Worm (Caenorhabditis elegans): ENCODE results near the gene C32B5.18.

DNA sequence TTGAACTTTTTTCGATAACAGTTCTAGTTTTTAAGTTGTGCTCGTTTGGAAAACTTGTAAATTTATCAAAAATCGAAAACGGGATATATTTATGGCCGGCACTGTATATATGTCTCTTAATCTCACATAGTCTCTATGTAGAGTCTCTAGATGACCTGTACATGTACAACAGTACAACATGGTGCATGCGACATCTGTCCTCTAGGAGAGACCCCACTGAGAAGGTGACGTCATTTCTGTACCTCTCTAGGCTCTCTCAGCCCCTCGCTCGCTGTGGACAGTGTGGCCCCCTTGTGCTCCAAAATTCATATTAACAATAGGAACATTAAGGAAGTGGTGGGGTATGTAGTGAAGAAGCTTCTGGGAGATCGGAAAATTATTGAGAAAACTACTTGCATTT lies 23.1 kb upstream of the C32B5.18 start:
- TF ChIP-seq nhr-111 (GFP tag; optimal IDR thresholded peaks at IDR 0.05) = no peak
- no peak for TF ChIP-seq nhr-237 (tag; optimal IDR thresholded peaks at IDR 0.05)
- no peak for TF ChIP-seq snpc-1.2 (GFP tag; IDR thresholded peaks at IDR 0.05)
- TF ChIP-seq zip-2 (tag; optimal IDR thresholded peaks at IDR 0.05) = no peak
- TF ChIP-seq lsy-2 (tag; optimal IDR thresholded peaks at IDR 0.05) = no peak
- TF ChIP-seq nhr-28 (tag; optimal IDR thresholded peaks at IDR 0.05) = no peak
- TF ChIP-seq nhr-11 (tag; optimal IDR thresholded peaks at IDR 0.05) = no peak
- no peak for TF ChIP-seq snpc-4 (tag; optimal IDR thresholded peaks at IDR 0.05)
- no peak for TF ChIP-seq jun-1 (tag; optimal IDR thresholded peaks at IDR 0.05)
- no peak for TF ChIP-seq ces-1 (GFP tag; optimal IDR thresholded peaks at IDR 0.05)
- TF ChIP-seq unc-62 (GFP tag; optimal IDR thresholded peaks at IDR 0.05 in 1 of 2) = peak in 1 of 2 experiments; percentile 28
- no peak for TF ChIP-seq unc-62 (tag; optimal IDR thresholded peaks at IDR 0.05)
- no peak for TF ChIP-seq zag-1 (tag; optimal IDR thresholded peaks at IDR 0.05)
- TF ChIP-seq T20F7.1 (GFP tag; optimal IDR thresholded peaks at IDR 0.05) = no peak
